Fruit fly (Drosophila melanogaster): Measurements from ENCODE around the gene baf.

The baf gene

dm6 chr2L:7991951-7992350, 37.3 kb upstream of the baf start (continued):
- TF ChIP-seq CG16779 (tag; optimal IDR thresholded peaks at IDR 0.05) (no peak), Sox15 (GFP tag; optimal IDR thresholded peaks at IDR 0.05) (peak; percentile 5), spab (GFP tag; optimal IDR thresholded peaks at IDR 0.05) (no peak), CG6163 (GFP tag; IDR thresholded peaks at IDR 0.05) (0 out of 3 replicates have a peak, but pooled peaks have one; percentile 39), CG32006 (GFP tag; optimal IDR thresholded peaks at IDR 0.05) (peak; percentile 24), vri (GFP tag; optimal IDR thresholded peaks at IDR 0.05) (peak; percentile 25), net (GFP tag; optimal IDR thresholded peaks at IDR 0.05) (no peak), fd59A (GFP tag; optimal IDR thresholded peaks at IDR 0.05) (no peak), Smox (GFP tag; optimal IDR thresholded peaks at IDR 0.05) (peak; percentile 69), CG3919 (GFP tag; optimal IDR thresholded peaks at IDR 0.05) (peak; percentile 19), CG4318 (GFP tag; optimal IDR thresholded peaks at IDR 0.05) (no peak), acj6 (GFP tag; optimal IDR thresholded peaks at IDR 0.05) (peak; percentile 48), Hr39 (GFP tag; optimal IDR thresholded peaks at IDR 0.05) (peak; percentile 86), CG9139 (GFP tag; optimal IDR thresholded peaks at IDR 0.05) (no peak), pdm3 (GFP tag; optimal IDR thresholded peaks at IDR 0.05) (peak; percentile 60), Hr4 (GFP tag; optimal IDR thresholded peaks at IDR 0.05) (peak; percentile 38), CG11294 (GFP tag; IDR thresholded peaks at IDR 0.05) (no peak)

dm6 chr2L:7992654-7993053, 36.6 kb upstream of the baf start:
- TF ChIP-seq svp (GFP tag) (peak; percentile 27), fkh (GFP tag; optimal IDR thresholded peaks at IDR 0.05) (peak; percentile 35), cyc (GFP tag; optimal IDR thresholded peaks at IDR 0.05) (no peak), Eip93F (GFP tag; optimal IDR thresholded peaks at IDR 0.05) (no peak)

dm6 chr2L:7993062-7993685, 36.1 kb upstream of the baf start:
- TF ChIP-seq topi (GFP tag; optimal IDR thresholded peaks at IDR 0.05) (no peak), achi (GFP tag; optimal IDR thresholded peaks at IDR 0.05) (no peak), CG6276 (GFP tag; optimal IDR thresholded peaks at IDR 0.05) (peak; percentile 23), acj6 (GFP tag; optimal IDR thresholded peaks at IDR 0.05) (no peak), Hr38 (GFP tag; optimal IDR thresholded peaks at IDR 0.05) (no peak), eg (GFP tag; IDR thresholded peaks at IDR 0.05) (peak; percentile 50; the same call in 1 of the 3 replicates), CG8632 (GFP tag; optimal IDR thresholded peaks at IDR 0.05) (no peak), CG11294 (GFP tag; IDR thresholded peaks at IDR 0.05) (no peak), CG8119 (GFP tag; IDR thresholded peaks at IDR 0.05) (peak; percentile 25; the same call in 1 of the 3 replicates), svp (GFP tag) (peak; percentile 20), dac (GFP tag; optimal IDR thresholded peaks at IDR 0.05) (no peak), CG6163 (GFP tag; IDR thresholded peaks at IDR 0.05) (0 out of 3 replicates have a peak, but pooled peaks have one; percentile 5), CG10669 (GFP tag; optimal IDR thresholded peaks at IDR 0.05) (no peak), CG15336 (GFP tag; IDR thresholded peaks at IDR 0.05) (peak; percentile 31; the same call in 1 of the 2 replicates)

- TF ChIP-seq CG32006 (GFP tag; optimal IDR thresholded peaks at IDR 0.05) (peak; percentile 89), CG15336 (GFP tag; IDR thresholded peaks at IDR 0.05) (peak; percentile 64), Eip75B (GFP tag; optimal IDR thresholded peaks at IDR 0.05) (peak; percentile 95), vri (GFP tag; optimal IDR thresholded peaks at IDR 0.05) (peak; percentile 53), ss (GFP tag; optimal IDR thresholded peaks at IDR 0.05) (peak; percentile 92 to 96), Ets96B (tag; optimal IDR thresholded peaks at IDR 0.05) (peak; percentile 81), Eip78C (GFP tag) (peak; percentile 99), CG6808 (GFP tag; optimal IDR thresholded peaks at IDR 0.05) (peak; percentile 94), net (GFP tag; optimal IDR thresholded peaks at IDR 0.05) (peak; percentile 91), eg (GFP tag; IDR thresholded peaks at IDR 0.05) (peak; percentile 89), dsx (GFP tag; optimal IDR thresholded peaks at IDR 0.05; ENCODE audit: poor library complexity, severe bottlenecking) (peak; percentile 80), acj6 (GFP tag; optimal IDR thresholded peaks at IDR 0.05) (peak; percentile 93), Hr4 (GFP tag; optimal IDR thresholded peaks at IDR 0.05) (peak; percentile 93), CG3032 (tag; optimal IDR thresholded peaks at IDR 0.05) (peak; percentile 80), CG11294 (GFP tag; IDR thresholded peaks at IDR 0.05) (peak; percentile 88), lz (GFP tag; optimal IDR thresholded peaks at IDR 0.05) (peak; percentile 29), salr (GFP tag; optimal IDR thresholded peaks at IDR 0.05) (peak in 1 of 2 experiments; percentile 71), topi (GFP tag; optimal IDR thresholded peaks at IDR 0.05) (peak; percentile 96), CG7368 (GFP tag; optimal IDR thresholded peaks at IDR 0.05) (peak; percentile 86), fkh (GFP tag; optimal IDR thresholded peaks at IDR 0.05) (peak; percentile 96), CG11762 (GFP tag; optimal IDR thresholded peaks at IDR 0.05; ENCODE audit: insufficient read depth) (peak; percentile 89)
Measured at dm6 chr2L:7993984-7994854, 35.0 kb upstream of the baf start, which contains the start of gene pes. Gene pes (minus strand): TSS chr2L:7994184.
